Fruit fly (Drosophila melanogaster) whole organism, pupa: ENCODE results near the gene CG14891.

ENCODE experiments used
- CG10348 ChIP-seq: fragments of 200-800 bp; sonication (Bioruptor generic); IDR thresholded peaks from 2 replicates; pipeline ENCODE4 v1.3.6; 2022; ENCODE audit warnings: missing biosample characterization, missing genetic modification characterization
- CG12605 ChIP-seq: fragments of 200-800 bp; sonication (Bioruptor generic); IDR thresholded peaks from 2 replicates; pipeline ENCODE4 v1.3.6; 2022; ENCODE audit warnings: missing biosample characterization, missing genetic modification characterization
- CG13204 ChIP-seq: fragments of 200-800 bp; sonication (Bioruptor generic); optimal IDR thresholded peaks from 2 replicates; lab custom pipeline; 2018; ENCODE audit warnings: missing biosample characterization, mild to moderate bottlenecking, missing genetic modification characterization, moderate library complexity
- CG14655 ChIP-seq: fragments of 200-800 bp; sonication (Bioruptor generic); optimal IDR thresholded peaks from 3 replicates; lab custom pipeline; 2017; ENCODE audit warnings: mild to moderate bottlenecking, missing biosample characterization, missing genetic modification reagents, missing genetic modification characterization
- CG15710 ChIP-seq: fragments of 200-800 bp; sonication (Bioruptor generic); optimal IDR thresholded peaks from 2 replicates; lab custom pipeline; 2018; ENCODE audit warnings: missing biosample characterization, mild to moderate bottlenecking, missing genetic modification characterization, moderate library complexity
- CG17806 ChIP-seq: fragments of 200-800 bp; sonication (Bioruptor generic); optimal IDR thresholded peaks from 2 replicates; lab custom pipeline; 2018; ENCODE audit warnings: missing biosample characterization, mild to moderate bottlenecking, missing genetic modification characterization, moderate library complexity
- CG32121 ChIP-seq: fragments of 200-800 bp; sonication (Bioruptor generic); IDR thresholded peaks from 2 replicates; pipeline ENCODE4 v1.3.6; 2022; ENCODE audit warnings: missing biosample characterization, missing genetic modification characterization
- CG34367 ChIP-seq: fragments of 200-800 bp; sonication (Bioruptor generic); optimal IDR thresholded peaks from 2 replicates; lab custom pipeline; 2018; ENCODE audit warnings: missing biosample characterization, mild to moderate bottlenecking, missing genetic modification characterization
- CG4496 ChIP-seq: fragments of 200-800 bp; sonication (Bioruptor generic); IDR thresholded peaks from 3 replicates; pipeline ENCODE4 v1.3.6; 2022; ENCODE audit warnings: missing biosample characterization, missing genetic modification characterization
- CG8159 ChIP-seq: fragments of 200-800 bp; sonication (Bioruptor generic); optimal IDR thresholded peaks from 3 replicates; lab custom pipeline; 2018; ENCODE audit warnings: missing biosample characterization, mild to moderate bottlenecking, missing genetic modification characterization, moderate library complexity
- CG8301 ChIP-seq: fragments of 200-800 bp; sonication (Bioruptor generic); optimal IDR thresholded peaks from 2 replicates; lab custom pipeline; 2018; ENCODE audit warnings: missing biosample characterization, mild to moderate bottlenecking, missing genetic modification characterization
- CG9948 ChIP-seq: fragments of 200-800 bp; sonication (Bioruptor generic); optimal IDR thresholded peaks from 2 replicates; lab custom pipeline; 2018; ENCODE audit warnings: missing biosample characterization, mild to moderate bottlenecking, missing genetic modification characterization, moderate library complexity
- D1 ChIP-seq: fragments of 200-800 bp; sonication (Bioruptor generic); optimal IDR thresholded peaks from 2 replicates; lab custom pipeline; 2018; ENCODE audit warnings: missing biosample characterization, mild to moderate bottlenecking, missing genetic modification characterization, moderate library complexity
- EcR ChIP-seq: fragments of 200-800 bp; sonication (Bioruptor generic); optimal IDR thresholded peaks from 3 replicates; lab custom pipeline; 2019; ENCODE audit warnings: missing biosample characterization, missing genetic modification characterization, mild to moderate bottlenecking, moderate library complexity, missing genetic modification reagents
- Ets98B ChIP-seq: fragments of 200-800 bp; sonication (Bioruptor generic); IDR thresholded peaks from 2 replicates; pipeline ENCODE4 v1.3.6; 2022; ENCODE audit warnings: missing biosample characterization, missing genetic modification characterization
- Pif1A ChIP-seq: fragments of 200-800 bp; sonication (Bioruptor generic); optimal IDR thresholded peaks from 3 replicates; lab custom pipeline; 2016; ENCODE audit warnings: missing biosample characterization, missing genetic modification characterization
- Pif1B ChIP-seq: fragments of 200-800 bp; sonication (Bioruptor generic); optimal IDR thresholded peaks from 3 replicates; lab custom pipeline; 2016; ENCODE audit warnings: missing biosample characterization, missing genetic modification characterization
- Snoo ChIP-seq: fragments of 200-800 bp; sonication (Bioruptor generic); optimal IDR thresholded peaks from 3 replicates; lab custom pipeline; 2017; ENCODE audit warnings: missing biosample characterization, mild to moderate bottlenecking, missing genetic modification characterization, inconsistent platforms
- fd96Ca ChIP-seq: fragments of 200-800 bp; sonication (Bioruptor generic); IDR thresholded peaks from 3 replicates; pipeline ENCODE4 v1.3.6; 2022; ENCODE audit warnings: missing biosample characterization, missing genetic modification characterization
- gl ChIP-seq: fragments of 200-800 bp; sonication (Bioruptor generic); optimal IDR thresholded peaks from 2 replicates; lab custom pipeline; 2018; ENCODE audit warnings: missing biosample characterization, mild to moderate bottlenecking, missing genetic modification characterization
- rn ChIP-seq: fragments of 200-800 bp; sonication (Bioruptor generic); IDR thresholded peaks from 2 replicates; pipeline ENCODE4 v1.3.6; 2022; ENCODE audit warnings: missing biosample characterization, missing genetic modification characterization

CG14891 gene

dm6 chr3R:16583605-16584004 lies 12.3 kb downstream of the CG14891 start, which contains the start of gene Scp2:
Scp2 (minus strand) TSS chr3R:16583663.
- TF ChIP-seq fd96Ca (GFP tag; lab: Robert Waterston, UW): no peak
- no peak for TF ChIP-seq CG4496 (GFP tag; lab: Robert Waterston, UW)
- TF ChIP-seq D1 (tag; lab: Kevin White, UChicago): no peak
- TF ChIP-seq Snoo (tag; lab: Kevin White, UChicago): no peak
- no peak for TF ChIP-seq CG34367 (tag; lab: Kevin White, UChicago)
- TF ChIP-seq CG8301 (tag; lab: Kevin White, UChicago): no peak
- TF ChIP-seq Pif1A (GFP tag; lab: Kevin White, UChicago): no peak
- no peak for TF ChIP-seq CG10348
- TF ChIP-seq, all 21 proteins: peak for 0

- TF ChIP-seq Pif1B (GFP tag; lab: Kevin White, UChicago) (no peak), CG4496 (GFP tag; lab: Robert Waterston, UW) (0 out of 3 replicates have a peak, but pooled peaks have one; percentile 18), CG12605 (GFP tag; lab: Robert Waterston, UW) (no peak)
Measured at dm6 chr3R:16591407-16591806, 20.1 kb downstream of the CG14891 start.

- TF ChIP-seq CG10348: no peak
- TF ChIP-seq CG4496 (GFP tag; lab: Robert Waterston, UW): peak; percentile 18; the same call in 1 of the 3 replicates
Measured at dm6 chr3R:16594056-16594858, 22.9 kb downstream of the CG14891 start, which contains the start of gene CG14892. CG14892 (plus strand) TSS chr3R:16594414.

DNA sequence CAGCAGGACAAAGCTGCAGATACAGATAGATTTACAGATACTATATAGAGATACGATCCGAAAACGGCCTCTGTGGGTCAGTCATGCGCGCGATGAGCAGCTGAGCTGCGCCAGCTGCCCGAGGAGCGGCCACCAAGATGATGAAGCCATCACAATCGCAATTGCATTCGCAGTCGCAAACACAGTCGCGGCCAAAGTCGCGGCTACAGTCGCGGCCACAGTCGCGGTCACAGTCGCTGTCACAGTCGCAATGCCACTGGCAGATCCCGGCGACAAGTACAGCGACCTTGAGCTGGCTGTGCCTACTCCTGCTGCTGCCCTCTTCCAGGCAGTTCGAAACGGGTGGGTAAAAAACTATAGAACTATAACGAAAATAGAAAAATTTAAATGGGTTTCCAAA lies 23.6 kb downstream of the CG14891 start:
- no peak for TF ChIP-seq fd96Ca (GFP tag; lab: Robert Waterston, UW)
- TF ChIP-seq CG14655 (GFP tag; lab: Kevin White, UChicago): no peak
- TF ChIP-seq CG17806 (tag; lab: Kevin White, UChicago): no peak
- no peak for TF ChIP-seq Pif1A (GFP tag; lab: Kevin White, UChicago)
- TF ChIP-seq CG13204 (GFP tag; lab: Kevin White, UChicago): peak; percentile 2
- TF ChIP-seq Ets98B (GFP tag; lab: Robert Waterston, UW): no peak
- TF ChIP-seq CG9948 (tag; lab: Kevin White, UChicago): no peak

- peak; percentile 94 for TF ChIP-seq EcR (GFP tag; lab: Kevin White, UChicago)
- no peak for TF ChIP-seq CG32121 (GFP tag; lab: Robert Waterston, UW)
Measured at dm6 chr3R:16599647-16600046, 28.3 kb downstream of the CG14891 start.

DNA sequence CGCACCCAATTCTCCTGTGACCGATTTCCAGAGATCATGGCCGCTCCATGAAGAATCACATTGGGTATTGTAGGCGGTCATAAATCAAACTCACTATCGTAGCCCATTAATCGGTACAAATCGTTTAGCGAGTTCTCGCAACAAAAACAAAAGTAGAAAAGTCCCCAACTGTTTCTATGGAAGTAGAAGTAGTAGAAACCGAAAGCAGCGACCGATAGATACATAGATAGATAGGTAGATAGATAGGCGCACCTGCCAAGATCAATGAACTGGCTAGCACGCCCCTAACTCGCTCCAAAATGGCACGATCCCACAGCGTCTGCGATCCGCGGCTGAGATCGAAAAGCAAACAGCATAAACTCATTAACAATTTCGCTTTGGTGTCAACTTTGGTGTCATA lies 29.4 kb downstream of the CG14891 start:
- TF ChIP-seq Pif1B (GFP tag; lab: Kevin White, UChicago) (no peak), CG8301 (tag; lab: Kevin White, UChicago) (no peak), Snoo (tag; lab: Kevin White, UChicago) (no peak), CG14655 (GFP tag; lab: Kevin White, UChicago) (no peak), CG4496 (GFP tag; lab: Robert Waterston, UW) (no peak), CG8159 (tag; lab: Kevin White, UChicago) (no peak), CG10348 (no peak), gl (no peak), D1 (tag; lab: Kevin White, UChicago) (no peak), EcR (GFP tag; lab: Kevin White, UChicago) (no peak), Pif1A (GFP tag; lab: Kevin White, UChicago) (no peak), CG34367 (tag; lab: Kevin White, UChicago) (no peak), CG9948 (tag; lab: Kevin White, UChicago) (no peak), CG12605 (GFP tag; lab: Robert Waterston, UW) (no peak)

dm6 chr3R:16604715-16605114 lies 33.4 kb downstream of the CG14891 start, which contains the start of gene CG10345:
CG10345 (minus strand) TSS chr3R:16604861.
- no peak for TF ChIP-seq CG34367 (tag; lab: Kevin White, UChicago)

dm6 chr3R:16605929-16606328 lies 34.6 kb downstream of the CG14891 start:
- TF ChIP-seq EcR (GFP tag; lab: Kevin White, UChicago): no peak
- no peak for TF ChIP-seq CG8301 (tag; lab: Kevin White, UChicago)
- TF ChIP-seq Ets98B (GFP tag; lab: Robert Waterston, UW): no peak
- no peak for TF ChIP-seq CG13204 (GFP tag; lab: Kevin White, UChicago)
- no peak for TF ChIP-seq fd96Ca (GFP tag; lab: Robert Waterston, UW)
- TF ChIP-seq CG15710: no peak
- TF ChIP-seq CG9948 (tag; lab: Kevin White, UChicago): no peak
- TF ChIP-seq CG32121 (GFP tag; lab: Robert Waterston, UW): no peak
- no peak for TF ChIP-seq CG10348
- TF ChIP-seq rn: no peak
- TF ChIP-seq CG34367 (tag; lab: Kevin White, UChicago): no peak
- TF ChIP-seq CG4496 (GFP tag; lab: Robert Waterston, UW): no peak
- no peak for TF ChIP-seq CG12605 (GFP tag; lab: Robert Waterston, UW)
- no peak for TF ChIP-seq D1 (tag; lab: Kevin White, UChicago)
